Worm (Caenorhabditis elegans): ENCODE measurements around the gene srz-69.
A peak's percentile ranks its signal among the peaks of the same experiment; 100 is the strongest.

srz-69 gene

ce11 chrIV:3440848-3441247 is 36.2 kb downstream of the srz-69 start, which contains the start of gene grd-10:
Gene grd-10, plus strand, starts transcription at chrIV:3441055.
- no peak for TF ChIP-seq egl-44 (GFP tag; IDR thresholded peaks at IDR 0.05)
- TF ChIP-seq atf-7 (tag; optimal IDR thresholded peaks at IDR 0.05) = no peak
- no peak for TF ChIP-seq xnd-1 (tag; optimal IDR thresholded peaks at IDR 0.05)
- no peak for TF ChIP-seq mel-28 (tag; optimal IDR thresholded peaks at IDR 0.05; ENCODE audit: borderline replicate concordance)
- TF ChIP-seq C06A6.2 (GFP tag; conservative IDR thresholded peaks at IDR 0.05) = no peak
- no peak for TF ChIP-seq attf-3 (GFP tag; conservative IDR thresholded peaks at IDR 0.05)
- no peak for TF ChIP-seq ama-1 (optimal IDR thresholded peaks at IDR 0.05)
- TF ChIP-seq ama-1 (GFP tag; optimal IDR thresholded peaks at IDR 0.05) = no peak
- no peak for TF ChIP-seq gei-17 (GFP tag; optimal IDR thresholded peaks at IDR 0.05)
- no peak for TF ChIP-seq lin-26 (GFP tag; IDR thresholded peaks at IDR 0.05)
- no peak for TF ChIP-seq ceh-27 (GFP tag; optimal IDR thresholded peaks at IDR 0.05)
- TF ChIP-seq snpc-1.1 (tag; optimal IDR thresholded peaks at IDR 0.05; ENCODE audit: insufficient read depth) = no peak
- TF ChIP-seq hlh-12 (tag; optimal IDR thresholded peaks at IDR 0.05) = no peak
- TF ChIP-seq lin-54 (GFP tag; optimal IDR thresholded peaks at IDR 0.05) = no peak
- no peak for TF ChIP-seq unc-130 (GFP tag; optimal IDR thresholded peaks at IDR 0.05)
- no peak for TF ChIP-seq cebp-2 (GFP tag; IDR thresholded peaks at IDR 0.05)
- TF ChIP-seq sea-2 (GFP tag; IDR thresholded peaks at IDR 0.05) = no peak
- no peak for TF ChIP-seq aptf-2 (GFP tag; conservative IDR thresholded peaks at IDR 0.05)

- 0 out of 2 replicates have a peak, but pooled peaks have one; percentile 5 for TF ChIP-seq zfh-2 (GFP tag; conservative IDR thresholded peaks at IDR 0.05)
- TF ChIP-seq B0035.1 (tag; optimal IDR thresholded peaks at IDR 0.05) = no peak
Measured at ce11 chrIV:3439354-3439753, 37.7 kb downstream of the srz-69 start, which contains the start of gene grd-3. Gene grd-3, plus strand, starts transcription at chrIV:3439655.

- TF ChIP-seq nhr-120 (GFP tag; IDR thresholded peaks at IDR 0.05) = no peak
- TF ChIP-seq attf-5 (GFP tag; optimal IDR thresholded peaks at IDR 0.05) = no peak
- no peak for TF ChIP-seq let-607 (tag; optimal IDR thresholded peaks at IDR 0.05)
- no peak for TF ChIP-seq nhr-27 (tag; optimal IDR thresholded peaks at IDR 0.05)
- no peak for TF ChIP-seq snpc-1.3 (tag; optimal IDR thresholded peaks at IDR 0.05; ENCODE audit: insufficient read depth)
- no peak for TF ChIP-seq ama-1 (optimal IDR thresholded peaks at IDR 0.05)
- TF ChIP-seq ama-1 (GFP tag; optimal IDR thresholded peaks at IDR 0.05) = no peak
- TF ChIP-seq zim-3 (tag; optimal IDR thresholded peaks at IDR 0.05) = no peak
- no peak for TF ChIP-seq ztf-25 (GFP tag; IDR thresholded peaks at IDR 0.05)
- no peak for TF ChIP-seq madf-8 (GFP tag; conservative IDR thresholded peaks at IDR 0.05)
- TF ChIP-seq Y95B8A.8 (GFP tag; IDR thresholded peaks at IDR 0.05) = no peak
- TF ChIP-seq snpc-4 (GFP tag; optimal IDR thresholded peaks at IDR 0.05) = no peak
- TF ChIP-seq snpc-4 (tag; optimal IDR thresholded peaks at IDR 0.05) = no peak
- TF ChIP-seq D2030.7 (GFP tag; IDR thresholded peaks at IDR 0.05) = no peak
- TF ChIP-seq F52B5.7 (tag; optimal IDR thresholded peaks at IDR 0.05) = no peak
- no peak for TF ChIP-seq rcor-1 (GFP tag; IDR thresholded peaks at IDR 0.05)
- no peak for TF ChIP-seq attf-3 (GFP tag; conservative IDR thresholded peaks at IDR 0.05)
- TF ChIP-seq lin-26 (GFP tag; IDR thresholded peaks at IDR 0.05) = no peak
Measured at ce11 chrIV:3438022-3438421, 39.0 kb downstream of the srz-69 start, which contains the start of gene grd-13. Gene grd-13, plus strand, starts transcription at chrIV:3438312.

DNA sequence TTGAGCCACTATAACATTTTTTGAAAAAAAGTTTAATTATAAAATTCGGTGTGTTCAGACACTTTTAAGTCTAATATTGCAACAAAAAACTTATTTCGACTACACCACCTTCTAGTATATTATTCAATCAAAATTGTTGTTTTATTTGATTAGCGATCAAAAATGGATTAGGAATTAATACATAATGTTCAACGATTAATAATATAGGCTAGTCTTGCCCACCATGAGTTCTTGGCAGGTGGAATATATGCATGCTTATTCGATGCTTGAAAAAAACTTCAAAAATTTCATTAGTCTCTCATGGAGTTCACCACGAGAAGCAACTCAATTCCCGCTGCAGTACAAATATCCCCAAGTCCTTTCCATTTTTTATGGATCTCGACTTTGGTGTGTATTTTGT is 41.0 kb downstream of the srz-69 start, which contains the start of gene srz-32:
Gene srz-32, plus strand, starts transcription at position 301 of the 400 bp plus-strand sequence.
- no peak for TF ChIP-seq bed-1 (GFP tag; IDR thresholded peaks at IDR 0.05)
- no peak for TF ChIP-seq unc-130 (GFP tag; optimal IDR thresholded peaks at IDR 0.05)
- no peak for TF ChIP-seq hlh-26 (GFP tag; conservative IDR thresholded peaks at IDR 0.05)
- no peak for TF ChIP-seq ceh-91 (GFP tag; IDR thresholded peaks at IDR 0.05)
- no peak for TF ChIP-seq snpc-4 (GFP tag; optimal IDR thresholded peaks at IDR 0.05)
- TF ChIP-seq snpc-4 (tag; optimal IDR thresholded peaks at IDR 0.05) = no peak
- TF ChIP-seq F57C9.4 (tag; optimal IDR thresholded peaks at IDR 0.05) = no peak
- no peak for TF ChIP-seq F33H1.4 (GFP tag; IDR thresholded peaks at IDR 0.05)
- TF ChIP-seq ama-1 (optimal IDR thresholded peaks at IDR 0.05) = no peak
- TF ChIP-seq ama-1 (GFP tag; optimal IDR thresholded peaks at IDR 0.05) = no peak
- no peak for TF ChIP-seq hrde-1 (tag; optimal IDR thresholded peaks at IDR 0.05; ENCODE audit: borderline replicate concordance)
- TF ChIP-seq B0261.1 (tag; optimal IDR thresholded peaks at IDR 0.05) = no peak
- TF ChIP-seq tbp1 (GFP tag; optimal IDR thresholded peaks at IDR 0.05) = no peak
- TF ChIP-seq lsl-1 (GFP tag; optimal IDR thresholded peaks at IDR 0.05) = no peak
- no peak for TF ChIP-seq nfya-2 (GFP tag; IDR thresholded peaks at IDR 0.05)
- no peak for TF ChIP-seq sptf-2 (GFP tag; optimal IDR thresholded peaks at IDR 0.05)

All from whole organism, young adult.